Worm (Caenorhabditis elegans) whole organism, young adult: ENCODE data around the gene C56G3.2.

Experiments used
- B0019.2 ChIP-seq: fragments of 200-800 bp; sonication (Bioruptor generic); conservative IDR thresholded peaks from 2 replicates; pipeline ENCODE4 v1.3.6; 2022; ENCODE audit warnings: missing genetic modification reagents, missing genetic modification characterization, missing compliant biosample characterization
- C06A6.2 ChIP-seq: fragments of 200-800 bp; sonication (Bioruptor generic); conservative IDR thresholded peaks from 2 replicates; pipeline ENCODE4 v1.3.6; 2022; ENCODE audit warnings: missing genetic modification characterization, missing compliant biosample characterization
- C17E4.6 ChIP-seq: fragments of 200-800 bp; sonication (Bioruptor generic); IDR thresholded peaks from 2 replicates; pipeline ENCODE4 v1.3.6; 2022; ENCODE audit warnings: missing genetic modification reagents, missing genetic modification characterization, missing compliant biosample characterization
- F10E7.11 ChIP-seq: sonication (generic microtip); optimal IDR thresholded peaks from 2 replicates; lab custom pipeline; 2017; ENCODE audit warnings: mild to moderate bottlenecking, missing genetic modification characterization, moderate library complexity, missing compliant biosample characterization
- F33H1.4 ChIP-seq: fragments of 200-800 bp; sonication (Bioruptor generic); IDR thresholded peaks from 2 replicates; pipeline ENCODE4 v1.3.6; 2022; ENCODE audit warnings: missing genetic modification reagents, missing genetic modification characterization, missing compliant biosample characterization
- F52B5.7 ChIP-seq: sonication (generic microtip); optimal IDR thresholded peaks from 2 replicates; lab custom pipeline; 2016; ENCODE audit warnings: mild to moderate bottlenecking, missing genetic modification characterization, missing compliant biosample characterization
- Y56A3A.18 ChIP-seq: fragments of 200-800 bp; sonication (Bioruptor generic); IDR thresholded peaks from 2 replicates; pipeline ENCODE4 v1.3.6; 2022; ENCODE audit warnings: missing genetic modification reagents, missing genetic modification characterization, missing compliant biosample characterization
- Y67H2A.10 ChIP-seq: fragments of 200-800 bp; sonication (Bioruptor generic); conservative IDR thresholded peaks from 2 replicates; pipeline ENCODE4 v1.3.6; 2022; ENCODE audit warnings: missing genetic modification reagents, missing genetic modification characterization, missing compliant biosample characterization
- Y95B8A.8 ChIP-seq: fragments of 200-800 bp; sonication (Bioruptor generic); IDR thresholded peaks from 2 replicates; pipeline ENCODE4 v1.3.6; 2022; ENCODE audit warnings: missing genetic modification reagents, missing genetic modification characterization, missing compliant biosample characterization
- ZK185.1 ChIP-seq: sonication (generic microtip); optimal IDR thresholded peaks from 2 replicates; lab custom pipeline; 2016; ENCODE audit warnings: mild to moderate bottlenecking, missing genetic modification characterization, missing compliant biosample characterization; ENCODE audit not compliant: poor library complexity, severe bottlenecking
- akir-1 ChIP-seq: fragments of 200-800 bp; sonication (Bioruptor generic); optimal IDR thresholded peaks from 2 replicates; lab custom pipeline; 2018; ENCODE audit warnings: mild to moderate bottlenecking, missing genetic modification characterization, moderate library complexity, missing compliant biosample characterization
- aptf-2 ChIP-seq: fragments of 200-800 bp; sonication (Bioruptor generic); conservative IDR thresholded peaks from 2 replicates; pipeline ENCODE4 v1.3.6; 2022; ENCODE audit warnings: missing genetic modification reagents, missing genetic modification characterization, missing compliant biosample characterization
- athp-1 ChIP-seq: sonication (generic microtip); optimal IDR thresholded peaks from 2 replicates; lab custom pipeline; 2017; ENCODE audit warnings: mild to moderate bottlenecking, missing genetic modification characterization, missing compliant biosample characterization
- cebp-1 ChIP-seq, 2 experiments: fragments of 200-800 bp in 1 of 2; sonication (Bioruptor generic) in 1 of 2; sonication (generic microtip) in 1 of 2; IDR thresholded peaks in 1 of 2; optimal IDR thresholded peaks in 1 of 2; 2 replicates each; pipeline versions ENCODE4 v1.3.6 to Lab custom; 2017 to 2022; ENCODE audit warnings: missing compliant biosample characterization in 2 of 2, missing genetic modification characterization in 2 of 2, mild to moderate bottlenecking in 1 of 2, missing genetic modification reagents in 1 of 2, moderate library complexity in 1 of 2
- ceh-27 ChIP-seq: fragments of 200-800 bp; sonication (Bioruptor generic); optimal IDR thresholded peaks from 2 replicates; lab custom pipeline; 2018; ENCODE audit warnings: mild to moderate bottlenecking, missing genetic modification characterization, moderate library complexity, missing compliant biosample characterization
- ceh-58 ChIP-seq: fragments of 200-800 bp; sonication (Bioruptor generic); IDR thresholded peaks from 2 replicates; pipeline ENCODE4 v1.3.6; 2022; ENCODE audit warnings: missing genetic modification characterization, missing compliant biosample characterization
- ceh-79 ChIP-seq: sonication (generic microtip); optimal IDR thresholded peaks from 2 replicates; lab custom pipeline; 2017; ENCODE audit warnings: mild to moderate bottlenecking, missing genetic modification characterization, missing compliant biosample characterization
- ceh-91 ChIP-seq: fragments of 200-800 bp; sonication (Bioruptor generic); IDR thresholded peaks from 2 replicates; pipeline ENCODE4 v1.3.6; 2022; ENCODE audit warnings: missing genetic modification reagents, missing genetic modification characterization, missing compliant biosample characterization
- dox-1 ChIP-seq: fragments of 200-800 bp; sonication (Bioruptor generic); IDR thresholded peaks from 2 replicates; pipeline ENCODE4 v1.3.6; 2022; ENCODE audit warnings: missing genetic modification reagents, missing genetic modification characterization, missing compliant biosample characterization
- dpff-1 ChIP-seq: sonication (generic microtip); optimal IDR thresholded peaks from 2 replicates; lab custom pipeline; 2017; ENCODE audit warnings: mild to moderate bottlenecking, missing genetic modification characterization, missing compliant biosample characterization
- egrh-3 ChIP-seq: fragments of 200-800 bp; sonication (Bioruptor generic); IDR thresholded peaks from 2 replicates; pipeline ENCODE4 v1.3.6; 2022; ENCODE audit warnings: missing genetic modification reagents, missing genetic modification characterization, missing compliant biosample characterization
- ets-4 ChIP-seq: fragments of 200-800 bp; sonication (Bioruptor generic); optimal IDR thresholded peaks from 2 replicates; lab custom pipeline; 2018; ENCODE audit warnings: mild to moderate bottlenecking, missing genetic modification characterization, missing compliant biosample characterization
- fkh-3 ChIP-seq: sonication (generic microtip); optimal IDR thresholded peaks from 2 replicates; lab custom pipeline; 2016; ENCODE audit warnings: mild to moderate bottlenecking, missing genetic modification characterization, missing compliant biosample characterization
- him-1 ChIP-seq: sonication (generic microtip); optimal IDR thresholded peaks from 2 replicates; lab custom pipeline; 2016; ENCODE audit warnings: missing genotype, missing genetic modification reagents, missing genetic modification characterization, missing compliant biosample characterization
- hmg-1.2 ChIP-seq: fragments of 200-800 bp; sonication (Bioruptor generic); IDR thresholded peaks from 2 replicates; pipeline ENCODE4 v1.3.6; 2022; ENCODE audit warnings: missing genetic modification reagents, missing genetic modification characterization, missing compliant biosample characterization
- hmg-20 ChIP-seq: fragments of 200-800 bp; sonication (Bioruptor generic); IDR thresholded peaks from 2 replicates; pipeline ENCODE4 v1.3.6; 2022; ENCODE audit warnings: missing genetic modification reagents, missing genetic modification characterization, missing compliant biosample characterization
- lag-1 ChIP-seq: fragments of 200-800 bp; sonication (Bioruptor generic); IDR thresholded peaks from 2 replicates; pipeline ENCODE4 v1.3.6; 2022; ENCODE audit warnings: missing genetic modification reagents, missing genetic modification characterization, missing compliant biosample characterization
- let-526 ChIP-seq: fragments of 200-800 bp; sonication (Bioruptor generic); IDR thresholded peaks from 2 replicates; pipeline ENCODE4 v1.3.6; 2022; ENCODE audit warnings: missing genetic modification reagents, missing genetic modification characterization, missing compliant biosample characterization
- lin-40 ChIP-seq: sonication (generic microtip); optimal IDR thresholded peaks from 2 replicates; lab custom pipeline; 2016; ENCODE audit warnings: missing genetic modification characterization, mild to moderate bottlenecking, missing compliant biosample characterization, missing genotype, missing genetic modification reagents
- lir-1 ChIP-seq: fragments of 200-800 bp; sonication (Bioruptor generic); conservative IDR thresholded peaks from 2 replicates; pipeline ENCODE4 v1.3.6; 2022; ENCODE audit warnings: missing genetic modification reagents, missing genetic modification characterization, missing compliant biosample characterization
- madf-10 ChIP-seq: sonication (generic microtip); optimal IDR thresholded peaks from 2 replicates; lab custom pipeline; 2016; ENCODE audit warnings: mild to moderate bottlenecking, missing genetic modification characterization, missing compliant biosample characterization
- madf-3 ChIP-seq: fragments of 200-800 bp; sonication (Bioruptor generic); IDR thresholded peaks from 2 replicates; pipeline ENCODE4 v1.3.6; 2022; ENCODE audit warnings: missing genetic modification reagents, missing genetic modification characterization, missing compliant biosample characterization
- mel-28 ChIP-seq: sonication (generic microtip); optimal IDR thresholded peaks from 2 replicates; lab custom pipeline; 2016; ENCODE audit warnings: borderline replicate concordance, mild to moderate bottlenecking, missing genetic modification characterization, missing compliant biosample characterization
- mes-4 ChIP-seq: sonication (generic microtip); optimal IDR thresholded peaks from 2 replicates; lab custom pipeline; 2016; ENCODE audit warnings: missing genotype, missing genetic modification characterization, missing compliant biosample characterization
- mxl-1 ChIP-seq: sonication (generic microtip); optimal IDR thresholded peaks from 2 replicates; lab custom pipeline; 2016; ENCODE audit warnings: missing genetic modification characterization, missing compliant biosample characterization
- nfya-1 ChIP-seq: sonication (generic microtip); optimal IDR thresholded peaks from 2 replicates; lab custom pipeline; 2017; ENCODE audit warnings: antibody characterized with exemption, missing compliant biosample characterization, missing genetic modification characterization, borderline replicate concordance; ENCODE audit not compliant: insufficient read depth
- nhr-179 ChIP-seq: sonication (generic microtip); optimal IDR thresholded peaks from 2 replicates; lab custom pipeline; 2016; ENCODE audit warnings: mild to moderate bottlenecking, missing genetic modification characterization, missing compliant biosample characterization
- repo-1 ChIP-seq: sonication (generic microtip); optimal IDR thresholded peaks from 2 replicates; lab custom pipeline; 2017; ENCODE audit warnings: mild to moderate bottlenecking, missing genetic modification characterization, missing compliant biosample characterization
- sea-2 ChIP-seq: fragments of 200-800 bp; sonication (Bioruptor generic); IDR thresholded peaks from 2 replicates; pipeline ENCODE4 v1.3.6; 2022; ENCODE audit warnings: missing genetic modification characterization, missing compliant biosample characterization
- snpc-1.1 ChIP-seq: sonication (generic microtip); optimal IDR thresholded peaks from 2 replicates; lab custom pipeline; 2017; ENCODE audit warnings: missing genetic modification characterization, mild to moderate bottlenecking, missing compliant biosample characterization, antibody characterized with exemption, moderate library complexity, missing genotype, missing genetic modification reagents; ENCODE audit not compliant: insufficient read depth
- snpc-4 ChIP-seq, 5 experiments: fragments of 150-350 bp in 1 of 5; sonication (generic microtip) in 4 of 5; optimal IDR thresholded peaks; 2 replicates each; lab custom pipeline; 2014 to 2018; ENCODE audit warnings: missing genetic modification characterization in 5 of 5, missing biosample characterization in 3 of 5, antibody characterized with exemption in 2 of 5, mild to moderate bottlenecking in 2 of 5, missing compliant biosample characterization in 2 of 5, missing genotype in 2 of 5, moderate library complexity in 2 of 5, missing genetic modification reagents in 1 of 5
- sptf-2 ChIP-seq: fragments of 200-800 bp; sonication (Bioruptor generic); optimal IDR thresholded peaks from 2 replicates; lab custom pipeline; 2018; ENCODE audit warnings: mild to moderate bottlenecking, missing genetic modification characterization, missing compliant biosample characterization
- unc-130 ChIP-seq: sonication (generic microtip); optimal IDR thresholded peaks from 2 replicates; lab custom pipeline; 2016; ENCODE audit warnings: missing genetic modification reagents, missing genetic modification characterization, missing compliant biosample characterization
- xnd-1 ChIP-seq: sonication (generic microtip); optimal IDR thresholded peaks from 2 replicates; lab custom pipeline; 2016; ENCODE audit warnings: missing genotype, missing genetic modification reagents, missing genetic modification characterization, missing compliant biosample characterization
- zfh-2 ChIP-seq: fragments of 200-800 bp; sonication (Bioruptor generic); conservative IDR thresholded peaks from 2 replicates; pipeline ENCODE4 v1.3.6; 2022; ENCODE audit warnings: missing genetic modification reagents, missing genetic modification characterization, missing compliant biosample characterization
- ztf-18 ChIP-seq: sonication (generic microtip); optimal IDR thresholded peaks from 2 replicates; lab custom pipeline; 2016; ENCODE audit warnings: missing genotype, mild to moderate bottlenecking, missing genetic modification characterization, missing compliant biosample characterization
- ztf-25 ChIP-seq: fragments of 200-800 bp; sonication (Bioruptor generic); IDR thresholded peaks from 2 replicates; pipeline ENCODE4 v1.3.6; 2022; ENCODE audit warnings: missing genetic modification reagents, missing genetic modification characterization, missing compliant biosample characterization

Gene C56G3.2

DNA sequence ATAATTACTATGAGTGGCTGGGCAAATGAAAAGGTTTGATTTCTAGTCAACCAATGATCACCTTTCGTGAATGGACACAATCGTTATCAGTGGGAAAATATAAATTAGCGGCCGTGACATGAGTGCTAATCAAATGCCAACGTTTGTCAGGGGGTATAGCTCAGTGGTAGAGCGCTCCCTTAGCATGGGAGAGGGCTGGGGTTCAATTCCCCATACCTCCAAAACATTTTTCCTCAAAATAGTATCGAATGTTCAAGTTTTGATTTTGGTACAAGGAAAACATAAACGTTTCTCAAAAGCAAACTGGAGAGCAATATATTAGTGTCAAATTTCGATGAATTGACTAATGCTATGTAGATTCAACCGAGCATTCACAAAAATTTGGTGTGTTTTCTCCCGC is 41.8 kb upstream of the C56G3.2 start (continued):
- TF ChIP-seq snpc-4 (GFP tag; optimal IDR thresholded peaks at IDR 0.05; lab: Kevin White, UChicago): peak; percentile 77
- peak in 3 of 4 experiments; percentile 62 to 80 (median 79) for TF ChIP-seq snpc-4 (tag; optimal IDR thresholded peaks at IDR 0.05; lab: Kevin White, UChicago)
- no peak for TF ChIP-seq akir-1
- no peak for TF ChIP-seq sea-2 (GFP tag; lab: Robert Waterston, UW)
- TF ChIP-seq ceh-58 (GFP tag; lab: Robert Waterston, UW): no peak
- no peak for TF ChIP-seq mel-28 (tag; lab: Kevin White, UChicago)
- peak; percentile 80 for TF ChIP-seq him-1 (tag; lab: Kevin White, UChicago)
- TF ChIP-seq Y56A3A.18 (GFP tag; lab: Robert Waterston, UW): peak; percentile 82
- TF ChIP-seq Y95B8A.8 (GFP tag; lab: Robert Waterston, UW): no peak
- peak; percentile 18 for TF ChIP-seq ets-4 (GFP tag; lab: Kevin White, UChicago)
- no peak for TF ChIP-seq aptf-2
- no peak for TF ChIP-seq dpff-1 (tag; lab: Kevin White, UChicago)
- no peak for TF ChIP-seq Y67H2A.10 (GFP tag; lab: Robert Waterston, UW)
- TF ChIP-seq ceh-79: no peak
- TF ChIP-seq repo-1 (tag; lab: Kevin White, UChicago): no peak
- TF ChIP-seq mes-4 (tag; lab: Kevin White, UChicago): no peak
- TF ChIP-seq xnd-1: no peak
- TF ChIP-seq C06A6.2 (GFP tag; lab: Robert Waterston, UW): no peak
- TF ChIP-seq ceh-91 (GFP tag; lab: Robert Waterston, UW): 0 out of 2 replicates have a peak, but pooled peaks have one; percentile 27
- no peak for TF ChIP-seq F10E7.11 (tag; lab: Kevin White, UChicago)
- TF ChIP-seq F33H1.4 (GFP tag; lab: Robert Waterston, UW): no peak
- TF ChIP-seq athp-1: peak; percentile 60
- TF ChIP-seq unc-130 (GFP tag; lab: Kevin White, UChicago): no peak
- TF ChIP-seq C17E4.6: no peak
- TF ChIP-seq zfh-2: no peak
- peak; percentile 14 for TF ChIP-seq fkh-3 (tag; lab: Kevin White, UChicago)
- no peak for TF ChIP-seq lir-1 (GFP tag; lab: Robert Waterston, UW)
- TF ChIP-seq F52B5.7 (tag; lab: Kevin White, UChicago): peak; percentile 17
- peak; percentile 61 for TF ChIP-seq ztf-18 (tag; lab: Kevin White, UChicago)
- no peak for TF ChIP-seq let-526 (GFP tag; lab: Robert Waterston, UW)
- TF ChIP-seq snpc-1.1 (tag; lab: Kevin White, UChicago): peak; percentile 82
- 0 out of 2 replicates have a peak, but pooled peaks have one; percentile 63 for TF ChIP-seq madf-3 (GFP tag; lab: Robert Waterston, UW)
- no peak; the same call in 1 of the 2 replicates for TF ChIP-seq dox-1 (GFP tag; lab: Robert Waterston, UW)
- peak; percentile 63 for TF ChIP-seq nhr-179 (tag; lab: Kevin White, UChicago)
- TF ChIP-seq madf-10 (tag; lab: Kevin White, UChicago): peak; percentile 50
- TF ChIP-seq lin-40: peak; percentile 40
- peak; percentile 71; the same call in 1 of the 2 replicates for TF ChIP-seq ztf-25 (GFP tag; lab: Robert Waterston, UW)
- peak; percentile 71 for TF ChIP-seq hmg-1.2 (GFP tag; lab: Robert Waterston, UW)
- TF ChIP-seq mxl-1 (tag; lab: Kevin White, UChicago): peak; percentile 66
- TF ChIP-seq B0019.2: no peak
- TF ChIP-seq hmg-20 (GFP tag; lab: Robert Waterston, UW): 0 out of 2 replicates have a peak, but pooled peaks have one; percentile 40
- peak; percentile 36 for TF ChIP-seq sptf-2 (GFP tag; lab: Kevin White, UChicago)
- no peak for TF ChIP-seq egrh-3
- TF ChIP-seq nfya-1 (tag; lab: Kevin White, UChicago): no peak
- no peak for TF ChIP-seq lag-1 (GFP tag; lab: Robert Waterston, UW)
- TF ChIP-seq ZK185.1 (tag; lab: Kevin White, UChicago): peak; percentile 32
- no peak for TF ChIP-seq cebp-1 (GFP tag; IDR thresholded peaks at IDR 0.05; lab: Robert Waterston, UW)
- TF ChIP-seq cebp-1 (tag; optimal IDR thresholded peaks at IDR 0.05; lab: Kevin White, UChicago): peak; percentile 59
- TF ChIP-seq ceh-27 (GFP tag; lab: Kevin White, UChicago): peak; percentile 11
